Fruit fly (Drosophila melanogaster) ovary, adult (tissue): ENCODE results near the gene bowl.

Source experiments
- CG17801 ChIP-seq: fragments of 200-800 bp; optimal IDR thresholded peaks from 2 replicates; lab custom pipeline; 2019; ENCODE audit warnings: missing biosample characterization, mild to moderate bottlenecking, missing genetic modification characterization, moderate library complexity; ENCODE audit not compliant: partially characterized antibody

Gene bowl

dm6 chr2L:3772599-3772936 is 1.1 kb downstream of the bowl start:
- no peak for TF ChIP-seq CG17801

- peak; percentile 25 for TF ChIP-seq CG17801
Observed at dm6 chr2L:3772937-3773623, 1.6 kb downstream of the bowl start.

- no peak for TF ChIP-seq CG17801
Observed at dm6 chr2L:3773624-3773978, 2.1 kb downstream of the bowl start.

DNA sequence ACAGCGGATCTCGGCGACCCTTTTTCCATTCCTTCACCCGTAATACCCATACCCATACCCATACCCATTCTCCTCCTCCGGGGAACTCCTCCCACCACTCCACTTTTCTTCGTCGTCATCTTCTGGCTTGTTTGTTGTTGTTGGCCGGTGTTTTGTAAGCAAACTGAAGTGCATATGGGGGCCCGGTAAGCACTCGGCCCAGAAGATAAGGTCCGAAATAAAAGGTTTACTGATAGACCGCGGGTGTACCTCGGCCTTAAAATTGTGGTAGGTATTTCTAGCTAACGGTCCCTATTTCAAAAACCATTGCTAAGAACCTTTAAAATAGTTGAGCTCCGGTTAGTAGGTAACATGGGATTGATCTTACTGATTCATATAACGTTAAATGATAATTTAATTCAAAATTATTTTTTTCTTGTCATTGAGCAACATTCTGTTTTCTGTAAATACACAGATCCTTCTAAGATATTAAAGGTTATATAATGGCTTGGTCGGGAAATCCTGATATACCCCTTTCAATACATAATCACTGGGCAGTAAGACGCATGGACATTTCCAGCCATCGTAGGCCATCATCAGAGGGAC is 4.4 kb downstream of the bowl start:
- TF ChIP-seq CG17801, result no peak

DNA sequence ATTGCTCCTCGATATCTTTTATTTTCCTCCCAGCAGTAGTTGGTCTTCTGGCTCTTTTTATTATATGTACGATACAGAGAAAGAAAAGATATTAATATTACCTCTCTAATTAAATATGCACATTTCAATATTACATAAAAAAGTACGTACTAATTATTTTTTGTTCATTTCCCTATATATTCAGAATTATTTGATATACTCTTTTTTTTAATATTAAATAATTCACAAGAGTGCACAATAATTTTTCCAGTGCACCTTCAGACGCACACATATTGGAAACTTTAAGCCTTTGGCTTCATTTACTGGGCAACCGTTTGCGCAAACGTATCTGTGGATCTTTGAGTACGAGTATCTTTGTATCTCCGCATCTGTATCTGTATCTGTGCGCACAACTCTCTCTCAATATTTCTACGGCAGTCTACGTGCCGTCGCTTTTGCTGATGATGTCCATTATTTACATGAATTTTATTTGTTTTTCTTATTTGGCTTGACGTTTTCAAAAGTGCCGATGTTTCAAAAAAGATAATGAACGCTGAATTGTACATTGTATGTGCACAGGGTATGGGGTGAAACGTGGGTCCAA is 5.2 kb downstream of the bowl start:
- TF ChIP-seq CG17801, result peak; percentile 70

DNA sequence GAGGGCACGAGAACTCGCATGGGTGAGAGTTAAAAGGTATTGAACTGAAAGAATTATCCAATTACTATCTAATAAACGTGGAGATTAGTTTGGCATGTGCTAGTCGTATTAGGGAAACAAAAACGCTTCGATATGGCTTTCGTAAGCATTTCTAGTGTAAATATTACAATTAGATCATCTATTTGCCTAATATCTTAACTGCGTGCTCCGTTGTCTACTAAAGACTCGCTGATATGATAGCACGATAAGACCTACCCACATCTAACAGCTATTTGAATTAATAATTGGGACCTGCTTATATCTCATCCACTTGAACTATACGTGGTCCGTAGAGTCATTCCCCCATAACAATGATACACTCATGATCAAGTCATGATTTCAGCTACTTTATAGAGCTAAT is 6.0 kb downstream of the bowl start:
- TF ChIP-seq CG17801, result no peak

DNA sequence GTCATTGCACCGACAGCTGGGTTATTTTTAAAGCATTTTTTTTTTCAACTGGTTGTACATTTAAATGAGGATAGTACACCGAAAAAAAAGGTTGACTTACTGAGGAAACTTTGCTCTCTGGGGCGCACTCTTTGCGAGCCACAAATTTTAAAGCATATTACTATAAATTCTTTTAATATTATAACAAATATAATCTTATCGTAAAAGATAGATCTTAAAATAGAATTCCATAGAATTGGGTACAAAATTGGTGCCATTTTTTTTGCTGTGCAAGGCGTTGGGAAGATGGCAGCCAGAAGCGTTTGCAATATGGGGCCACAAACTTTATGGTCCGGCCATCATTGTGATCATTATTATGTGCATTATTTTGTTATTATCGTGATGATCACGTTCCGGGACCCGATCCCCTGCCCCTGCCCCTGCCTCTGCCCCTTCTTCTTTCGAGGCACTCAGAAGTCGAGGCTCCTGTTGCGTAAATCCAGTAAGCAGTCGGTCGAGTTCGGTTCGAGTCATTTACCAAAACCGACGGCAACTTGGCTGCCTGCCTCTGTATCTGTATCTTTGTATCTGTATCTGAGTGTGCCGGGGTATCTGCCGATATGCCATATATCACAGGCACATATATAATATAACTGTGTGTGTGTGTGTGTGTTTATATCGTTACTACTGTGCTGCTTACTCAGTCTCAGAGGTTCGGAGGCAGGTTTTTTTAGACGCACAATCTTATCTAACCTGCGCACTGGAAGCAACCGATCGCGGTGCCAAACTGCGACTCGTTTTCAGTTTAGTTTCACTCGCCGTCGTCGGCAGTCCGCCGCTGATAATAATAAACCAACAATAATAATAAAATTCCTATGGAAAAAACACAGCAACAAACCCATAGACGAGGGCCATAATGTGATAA is 6.9 kb downstream of the bowl start:
- TF ChIP-seq CG17801, result no peak

DNA sequence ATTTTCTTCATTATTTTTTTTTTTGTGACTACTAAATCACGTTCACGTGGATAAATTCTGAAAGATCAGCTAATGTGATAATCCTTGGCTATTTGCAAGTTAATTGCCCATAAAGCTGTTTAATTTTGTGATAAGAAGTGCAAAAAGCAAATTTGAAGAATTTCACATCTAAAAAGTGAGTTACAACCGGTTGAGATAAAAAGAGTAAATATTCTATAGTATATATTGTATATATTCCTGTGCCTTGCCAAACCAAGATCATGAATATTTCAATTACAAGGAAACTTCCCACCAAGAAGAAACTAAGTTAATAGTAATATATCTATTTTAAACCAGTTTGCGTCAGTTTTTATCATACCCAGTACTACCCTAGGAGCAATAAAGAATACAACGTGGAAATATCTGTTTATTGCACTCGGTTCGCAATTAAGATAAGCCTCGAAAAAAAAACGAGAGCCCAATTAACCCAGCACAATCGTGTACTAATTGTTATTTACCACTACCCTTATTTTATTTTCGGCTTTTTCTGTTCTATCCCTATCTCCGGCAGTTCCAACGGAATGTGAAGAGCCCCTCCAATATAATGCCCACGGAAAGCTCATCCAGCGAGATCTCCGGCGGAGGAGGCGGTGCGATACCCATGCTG is 7.8 kb downstream of the bowl start:
- TF ChIP-seq CG17801, result peak; percentile 66

- no peak for TF ChIP-seq CG17801
Observed at dm6 chr2L:3780587-3780986, 9.1 kb downstream of the bowl start.

dm6 chr2L:3781132-3781877 is 9.8 kb downstream of the bowl start:
- TF ChIP-seq CG17801, result no peak

dm6 chr2L:3784268-3784997 is 12.9 kb downstream of the bowl start, which contains the start of gene CG31960:
Gene CG31960, plus strand, starts transcription at chr2L:3784947.
- TF ChIP-seq CG17801, result no peak

DNA sequence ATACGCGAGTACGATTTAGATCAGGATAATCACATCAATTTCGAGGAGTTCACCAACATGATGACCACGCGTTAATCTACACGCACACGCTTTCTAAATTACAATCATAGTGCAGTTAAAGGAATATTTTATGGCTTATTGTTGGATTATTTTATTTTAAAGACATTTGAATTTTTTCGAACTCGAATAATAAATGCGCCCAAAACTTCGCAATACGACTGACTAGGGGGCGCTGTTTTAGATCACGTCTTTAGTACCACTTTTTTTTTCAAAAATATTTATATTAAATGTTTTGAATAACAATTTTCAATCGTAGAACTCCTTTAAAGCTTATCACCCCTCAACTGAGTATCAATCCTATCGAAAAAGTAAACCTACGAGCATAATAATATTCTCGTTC is 13.9 kb downstream of the bowl start:
- TF ChIP-seq CG17801, result no peak

- TF ChIP-seq CG17801, result no peak
Observed at dm6 chr2L:3786246-3786645, 14.7 kb downstream of the bowl start.

dm6 chr2L:3787028-3787427 is 15.5 kb downstream of the bowl start, which contains the start of gene bark:
Gene bark, plus strand, starts transcription at chr2L:3787167.
- peak; percentile 44 for TF ChIP-seq CG17801

DNA sequence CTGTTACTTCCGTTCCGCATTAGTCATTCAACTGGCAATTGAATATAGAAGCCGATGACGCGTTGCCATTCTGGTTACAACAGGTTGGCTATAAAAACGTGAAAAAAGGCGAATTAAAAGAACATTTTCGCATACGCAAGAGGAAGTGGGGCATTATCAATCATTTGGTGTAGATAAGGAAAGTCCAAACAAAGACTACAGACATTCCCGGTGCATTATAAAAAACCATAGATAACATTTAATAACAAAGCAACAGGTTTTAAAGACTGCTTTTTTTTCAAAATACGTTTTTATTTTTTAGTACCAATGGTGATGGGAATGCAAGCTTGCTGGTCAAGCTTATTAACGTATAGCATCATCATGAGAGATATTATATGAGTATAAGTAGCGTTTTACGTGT is 16.6 kb downstream of the bowl start:
- no peak for TF ChIP-seq CG17801
